Worm (Caenorhabditis elegans) whole organism, mixed stage, embryonic: ENCODE results near the gene F12D9.2.

Experiments used
- ceh-83 ChIP-seq: fragments of 200-800 bp; sonication (Bioruptor generic); optimal IDR thresholded peaks from 2 replicates; lab custom pipeline; 2018; ENCODE audit warnings: mild to moderate bottlenecking, missing genetic modification characterization, missing compliant biosample characterization
- nhr-28 ChIP-seq: fragments of 150-350 bp; optimal IDR thresholded peaks from 2 replicates; lab custom pipeline; 2014; ENCODE audit warnings: missing biosample characterization, missing genetic modification characterization
- unc-39 ChIP-seq: fragments of 150-350 bp; optimal IDR thresholded peaks from 2 replicates; lab custom pipeline; 2014; ENCODE audit warnings: missing biosample characterization, missing genetic modification characterization
- unc-62 ChIP-seq: fragments of 150-350 bp; optimal IDR thresholded peaks from 2 replicates; lab custom pipeline; 2014; ENCODE audit warnings: missing biosample characterization, missing genetic modification reagents, missing genetic modification characterization
- ztf-11 ChIP-seq: fragments of 150-350 bp; optimal IDR thresholded peaks from 2 replicates; lab custom pipeline; 2014; ENCODE audit warnings: missing biosample characterization, missing genetic modification characterization

DNA sequence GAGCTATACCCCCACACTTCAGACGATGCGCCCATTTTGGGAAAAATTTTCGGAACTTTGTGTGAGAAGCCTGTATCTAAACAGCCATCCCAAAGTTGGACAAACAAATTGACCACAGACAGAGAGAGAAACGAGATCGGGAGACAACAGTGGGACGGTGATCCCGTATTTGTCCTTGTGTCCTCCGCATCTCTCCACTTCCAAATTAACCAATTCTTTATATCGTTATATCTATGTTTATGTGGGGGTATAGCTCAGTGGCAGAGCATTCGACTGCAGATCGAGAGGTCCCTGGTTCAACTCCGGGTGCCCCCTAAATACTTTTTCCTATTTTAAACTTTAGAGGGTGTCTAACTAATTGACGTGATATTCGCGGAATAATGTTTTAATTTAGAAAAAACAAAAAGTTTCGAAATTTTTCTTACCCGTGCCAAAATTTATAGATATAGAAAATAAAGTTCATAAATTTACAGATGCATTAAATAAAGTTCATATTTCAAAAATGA is 8.2 kb downstream of the F12D9.2 start:
- TF ChIP-seq nhr-28 (tag; lab: Kevin White, UChicago) (no peak), ztf-11 (tag; lab: Kevin White, UChicago) (no peak), unc-62 (GFP tag; lab: Kevin White, UChicago) (no peak), unc-39 (no peak), ceh-83 (GFP tag; lab: Kevin White, UChicago) (peak; percentile 65)
